Fruit fly (Drosophila melanogaster) whole organism, embryonic: ENCODE measurements around the gene CG5776.

ENCODE experiments used
- Ada2b ChIP-seq: fragments of 200-800 bp; sonication (Bioruptor generic); IDR thresholded peaks from 2 replicates; pipeline ENCODE4 v1.3.6; 2022; ENCODE audit warnings: missing biosample characterization, missing genetic modification characterization
- Atf6 ChIP-seq: fragments of 200-800 bp; sonication (Bioruptor generic); IDR thresholded peaks from 2 replicates; pipeline ENCODE4 v1.3.6; 2022; ENCODE audit warnings: missing biosample characterization, missing genetic modification characterization
- Blimp-1 ChIP-seq: fragments of 200-800 bp; sonication (Bioruptor generic); optimal IDR thresholded peaks from 3 replicates; lab custom pipeline; 2018; ENCODE audit warnings: missing biosample characterization, missing genetic modification characterization, mild to moderate bottlenecking, moderate library complexity, missing genetic modification reagents
- CG11093 ChIP-seq: fragments of 200-800 bp; sonication (Bioruptor generic); IDR thresholded peaks from 3 replicates; pipeline ENCODE4 v1.3.6; 2022; ENCODE audit warnings: missing biosample characterization, missing genetic modification characterization
- CG11456 ChIP-seq: fragments of 200-800 bp; sonication (Bioruptor generic); IDR thresholded peaks from 3 replicates; pipeline ENCODE4 v1.3.6; 2022; ENCODE audit warnings: missing biosample characterization, missing genetic modification characterization
- CG12071 ChIP-seq: fragments of 200-800 bp; sonication (Bioruptor generic); optimal IDR thresholded peaks from 3 replicates; lab custom pipeline; 2018; ENCODE audit warnings: missing biosample characterization, mild to moderate bottlenecking, missing genetic modification characterization
- CG14710 ChIP-seq: fragments of 200-800 bp; sonication (Bioruptor generic); optimal IDR thresholded peaks from 3 replicates; lab custom pipeline; 2019; ENCODE audit warnings: missing biosample characterization, mild to moderate bottlenecking, missing genetic modification characterization, moderate library complexity
- CG15011 ChIP-seq: fragments of 200-800 bp; sonication (Bioruptor generic); optimal IDR thresholded peaks from 3 replicates; lab custom pipeline; 2018; ENCODE audit warnings: missing biosample characterization, mild to moderate bottlenecking, missing genetic modification characterization
- CG15073 ChIP-seq: fragments of 200-800 bp; sonication (Bioruptor generic); optimal IDR thresholded peaks from 2 replicates; lab custom pipeline; 2016; ENCODE audit warnings: missing biosample characterization, missing genetic modification characterization
- CG15479 ChIP-seq: fragments of 200-800 bp; sonication (Bioruptor generic); optimal IDR thresholded peaks from 3 replicates; lab custom pipeline; 2019; ENCODE audit warnings: missing biosample characterization, mild to moderate bottlenecking, missing genetic modification characterization, moderate library complexity
- CG17186 ChIP-seq: fragments of 200-800 bp; sonication (Bioruptor generic); optimal IDR thresholded peaks from 3 replicates; lab custom pipeline; 2017; ENCODE audit warnings: missing biosample characterization, missing genetic modification reagents, missing genetic modification characterization
- CG17802 ChIP-seq: fragments of 200-800 bp; sonication (Bioruptor generic); optimal IDR thresholded peaks from 2 replicates; lab custom pipeline; 2018; ENCODE audit warnings: missing biosample characterization, mild to moderate bottlenecking, missing genetic modification characterization, moderate library complexity
- CG18476 ChIP-seq: fragments of 200-800 bp; sonication (Bioruptor generic); optimal IDR thresholded peaks from 2 replicates; lab custom pipeline; 2016; ENCODE audit warnings: missing biosample characterization, mild to moderate bottlenecking, missing genetic modification characterization
- CG18764 ChIP-seq: fragments of 200-800 bp; sonication (Bioruptor generic); optimal IDR thresholded peaks from 3 replicates; lab custom pipeline; 2016; ENCODE audit warnings: missing biosample characterization, missing genetic modification characterization
- CG2129 ChIP-seq: fragments of 200-800 bp; sonication (Bioruptor generic); IDR thresholded peaks from 2 replicates; pipeline ENCODE4 v1.3.6; 2022; ENCODE audit warnings: missing biosample characterization, missing genetic modification characterization; ENCODE audit not compliant: partially characterized antibody
- CG2875 ChIP-seq: fragments of 200-800 bp; sonication (Bioruptor generic); optimal IDR thresholded peaks from 2 replicates; lab custom pipeline; 2017; ENCODE audit warnings: missing biosample characterization, mild to moderate bottlenecking, missing genetic modification characterization, missing genetic modification reagents
- CG33213 ChIP-seq: fragments of 200-800 bp; sonication (Bioruptor generic); optimal IDR thresholded peaks from 3 replicates; lab custom pipeline; 2016; ENCODE audit warnings: missing biosample characterization, missing genetic modification characterization
- CG34422 ChIP-seq: fragments of 200-800 bp; sonication (Bioruptor generic); IDR thresholded peaks from 3 replicates; pipeline ENCODE4 v1.3.6; 2022; ENCODE audit warnings: missing biosample characterization, missing genetic modification characterization
- CG6683 ChIP-seq: fragments of 200-800 bp; sonication (Bioruptor generic); optimal IDR thresholded peaks from 2 replicates; lab custom pipeline; 2017; ENCODE audit warnings: missing biosample characterization, mild to moderate bottlenecking, missing genetic modification characterization, missing genetic modification reagents
- CG6854 ChIP-seq: fragments of 200-800 bp; sonication (Bioruptor generic); optimal IDR thresholded peaks from 3 replicates; lab custom pipeline; 2017; ENCODE audit warnings: missing biosample characterization, mild to moderate bottlenecking, missing genetic modification characterization
- CG7928 ChIP-seq: fragments of 200-800 bp; sonication (Bioruptor generic); optimal IDR thresholded peaks from 2 replicates; lab custom pipeline; 2017; ENCODE audit warnings: missing biosample characterization, mild to moderate bottlenecking, missing genetic modification characterization
- CG9817 ChIP-seq: fragments of 200-800 bp; sonication (Bioruptor generic); optimal IDR thresholded peaks from 2 replicates; lab custom pipeline; 2018; ENCODE audit warnings: missing biosample characterization, mild to moderate bottlenecking, missing genetic modification characterization, moderate library complexity
- D19A ChIP-seq: fragments of 200-800 bp; optimal IDR thresholded peaks from 3 replicates; lab custom pipeline; 2019; ENCODE audit warnings: missing biosample characterization, mild to moderate bottlenecking, missing genetic modification characterization, moderate library complexity
- Dad ChIP-seq: fragments of 200-800 bp; sonication (Bioruptor generic); optimal IDR thresholded peaks from 3 replicates; lab custom pipeline; 2016; ENCODE audit warnings: missing biosample characterization, missing genetic modification characterization
- Dek ChIP-seq: fragments of 200-800 bp; sonication (Bioruptor generic); optimal IDR thresholded peaks from 3 replicates; lab custom pipeline; 2019; ENCODE audit warnings: missing biosample characterization, mild to moderate bottlenecking, missing genetic modification characterization, moderate library complexity
- HLH4C ChIP-seq: fragments of 200-800 bp; sonication (Bioruptor generic); IDR thresholded peaks from 3 replicates; pipeline ENCODE4 v1.3.6; 2022; ENCODE audit warnings: missing biosample characterization, missing genetic modification characterization; ENCODE audit not compliant: partially characterized antibody
- Kr ChIP-seq: fragments of 200-800 bp; sonication (Bioruptor generic); optimal IDR thresholded peaks from 2 replicates; lab custom pipeline; 2017; ENCODE audit warnings: missing biosample characterization, mild to moderate bottlenecking, missing genetic modification characterization
- Oaz ChIP-seq: fragments of 200-800 bp; sonication (Bioruptor generic); IDR thresholded peaks from 2 replicates; pipeline ENCODE4 v1.3.6; 2022; ENCODE audit warnings: missing biosample characterization, missing genetic modification characterization
- Scr ChIP-seq: fragments of 200-800 bp; sonication (Bioruptor generic); IDR thresholded peaks from 2 replicates; pipeline ENCODE4 v1.3.6; 2022; ENCODE audit warnings: missing biosample characterization, missing genetic modification characterization; ENCODE audit not compliant: partially characterized antibody
- Side ChIP-seq: fragments of 200-800 bp; sonication (Bioruptor generic); optimal IDR thresholded peaks from 2 replicates; lab custom pipeline; 2016; ENCODE audit warnings: missing biosample characterization, missing genetic modification characterization
- Sox100B ChIP-seq: fragments of 200-800 bp; sonication (Bioruptor generic); optimal IDR thresholded peaks from 3 replicates; lab custom pipeline; 2018; ENCODE audit warnings: missing biosample characterization, mild to moderate bottlenecking, missing genetic modification characterization
- Taf1 ChIP-seq: fragments of 200-800 bp; sonication (Bioruptor generic); IDR thresholded peaks from 2 replicates; pipeline ENCODE4 v1.3.6; 2022; ENCODE audit warnings: missing biosample characterization, missing genetic modification characterization
- Trl ChIP-seq, 3 experiments: fragments of >200 bp in 2 of 3; fragments of 200-800 bp in 1 of 3; sonication (Bioruptor generic) in 1 of 3; optimal IDR thresholded peaks; 2 replicates in 1 of 3; 3 replicates in 2 of 3; lab custom pipeline; 2016 to 2017; ENCODE audit warnings: missing biosample characterization in 1 of 3, missing genetic modification characterization in 1 of 3
- Usf ChIP-seq: fragments of 200-800 bp; sonication (Bioruptor generic); optimal IDR thresholded peaks from 2 replicates; lab custom pipeline; 2017; ENCODE audit warnings: missing genotype, missing biosample characterization, missing genetic modification characterization
- aop ChIP-seq: fragments of 200-800 bp; sonication (Bioruptor generic); IDR thresholded peaks from 2 replicates; pipeline ENCODE4 v1.3.6; 2022; ENCODE audit warnings: missing biosample characterization, missing genetic modification characterization
- az2 ChIP-seq: fragments of 200-800 bp; sonication (Bioruptor generic); optimal IDR thresholded peaks from 3 replicates; lab custom pipeline; 2016; ENCODE audit warnings: missing biosample characterization, missing genetic modification characterization
- bigmax ChIP-seq: fragments of 200-800 bp; sonication (Bioruptor generic); optimal IDR thresholded peaks from 2 replicates; lab custom pipeline; 2018; ENCODE audit warnings: missing biosample characterization, mild to moderate bottlenecking, missing genetic modification characterization
- dan ChIP-seq: fragments of 200-800 bp; sonication (Bioruptor generic); IDR thresholded peaks from 2 replicates; pipeline ENCODE4 v1.3.6; 2022; ENCODE audit warnings: missing biosample characterization, missing genetic modification characterization
- dysf ChIP-seq: fragments of 200-800 bp; sonication (Bioruptor generic); IDR thresholded peaks from 3 replicates; pipeline ENCODE4 v1.3.6; 2022; ENCODE audit warnings: missing biosample characterization, missing genetic modification characterization
- her ChIP-seq: fragments of 200-800 bp; sonication (Bioruptor generic); optimal IDR thresholded peaks from 2 replicates; lab custom pipeline; 2016; ENCODE audit warnings: missing biosample characterization, missing genetic modification characterization
- lbe ChIP-seq: fragments of 200-800 bp; sonication (Bioruptor generic); optimal IDR thresholded peaks from 2 replicates; lab custom pipeline; 2016; ENCODE audit warnings: missing biosample characterization, mild to moderate bottlenecking, missing genetic modification characterization
- mam ChIP-seq: fragments of 200-800 bp; sonication (Bioruptor generic); optimal IDR thresholded peaks from 3 replicates; lab custom pipeline; 2016; ENCODE audit warnings: missing biosample characterization, missing genetic modification characterization
- row ChIP-seq: fragments of 200-800 bp; sonication (Bioruptor generic); IDR thresholded peaks from 3 replicates; pipeline ENCODE4 v1.3.6; 2022; ENCODE audit warnings: missing biosample characterization, missing genetic modification characterization
- sens ChIP-seq: fragments of 200-800 bp; sonication (Bioruptor generic); peaks from one replicate; lab custom pipeline; 2016; ENCODE audit warnings: missing biosample characterization, missing genetic modification characterization
- slbo ChIP-seq: fragments of 200-800 bp; sonication (Bioruptor generic); IDR thresholded peaks from 2 replicates; pipeline ENCODE4 v1.3.6; 2022; ENCODE audit warnings: missing biosample characterization, missing genetic modification characterization
- slou ChIP-seq: fragments of 200-800 bp; sonication (Bioruptor generic); optimal IDR thresholded peaks from 3 replicates; lab custom pipeline; 2016; ENCODE audit warnings: missing biosample characterization, missing genetic modification characterization
- sr ChIP-seq: fragments of 200-800 bp; sonication (Bioruptor generic); IDR thresholded peaks from 3 replicates; pipeline ENCODE4 v1.3.6; 2022; ENCODE audit warnings: missing biosample characterization, missing genetic modification characterization
- usp ChIP-seq: fragments of >200 bp; optimal IDR thresholded peaks from 2 replicates; lab custom pipeline; 2017; ENCODE audit warnings: missing biosample characterization, missing genetic modification characterization
- vvl ChIP-seq: fragments of 200-800 bp; sonication (Bioruptor generic); IDR thresholded peaks from 2 replicates; pipeline ENCODE4 v1.3.6; 2022; ENCODE audit warnings: missing biosample characterization, missing genetic modification characterization
- zf30C ChIP-seq: fragments of 200-800 bp; sonication (Bioruptor generic); optimal IDR thresholded peaks from 3 replicates; lab custom pipeline; 2018; ENCODE audit warnings: missing biosample characterization, mild to moderate bottlenecking, missing genetic modification characterization

CG5776 gene

DNA sequence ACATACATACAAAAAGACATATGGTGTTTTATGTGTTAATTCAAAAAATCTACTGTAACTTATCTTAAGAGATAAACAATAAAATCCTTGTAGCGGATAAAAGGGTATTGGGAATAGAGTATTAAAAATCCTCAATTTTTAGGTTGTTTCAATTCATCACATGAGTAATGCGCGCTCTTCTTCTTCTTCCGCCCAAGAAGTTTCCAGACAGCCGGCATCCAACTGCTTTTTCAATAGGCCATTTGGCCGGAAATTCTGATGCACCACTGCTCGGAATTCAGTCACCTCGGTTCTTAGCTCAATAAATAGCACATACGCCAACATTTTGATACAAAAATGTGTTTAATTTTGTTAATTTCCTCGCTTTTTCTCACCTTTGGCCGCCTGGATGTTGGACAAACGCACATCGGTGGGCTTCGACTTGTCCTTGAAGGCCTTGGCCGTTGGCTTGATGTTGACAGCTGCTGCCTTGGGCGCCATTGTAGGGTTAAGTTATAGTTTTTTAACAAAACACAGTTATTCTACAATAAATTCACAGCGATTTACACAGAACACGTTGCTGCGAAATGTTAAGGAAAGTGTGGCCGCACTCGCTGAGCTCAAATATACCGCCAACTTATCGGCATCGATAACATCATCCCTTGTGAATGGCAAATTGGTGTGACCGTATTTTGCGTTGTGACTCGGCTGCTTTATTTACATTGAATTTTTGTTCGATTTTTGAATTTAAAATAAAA lies 11.7 kb downstream of the CG5776 start, which contains the start of the genes CCT4 and CG6153 (continued):
- TF ChIP-seq lbe (GFP tag; lab: Kevin White, UChicago) (no peak), CG15073 (GFP tag; lab: Kevin White, UChicago) (no peak), Dad (GFP tag; lab: Kevin White, UChicago) (no peak), slou (GFP tag; lab: Kevin White, UChicago) (no peak), sens (GFP tag; lab: Kevin White, UChicago) (no peak), CG2129 (GFP tag; lab: Robert Waterston, UW) (no peak), CG7928 (GFP tag; lab: Kevin White, UChicago) (no peak), az2 (GFP tag; lab: Kevin White, UChicago) (no peak), CG17802 (tag; lab: Kevin White, UChicago) (no peak), dysf (no peak), Trl (optimal IDR thresholded peaks at IDR 0.05; lab: Kevin White, UChicago) (no peak), Trl (GFP tag; optimal IDR thresholded peaks at IDR 0.05; lab: Kevin White, UChicago) (no peak), aop (no peak), CG34422 (GFP tag; lab: Robert Waterston, UW) (peak; percentile 33; the same call in 1 of the 3 replicates), dan (GFP tag; lab: Robert Waterston, UW) (no peak), row (GFP tag; lab: Robert Waterston, UW) (no peak; the same call in 2 of the 3 replicates), CG33213 (GFP tag; lab: Kevin White, UChicago) (peak; percentile 12), CG14710 (tag; lab: Kevin White, UChicago) (peak; percentile 38), mam (GFP tag; lab: Kevin White, UChicago) (no peak), Atf6 (no peak), CG6854 (no peak), D19A (tag; lab: Kevin White, UChicago) (peak; percentile 57), Scr (GFP tag; lab: Robert Waterston, UW) (peak; percentile 38; the same call in 1 of the 2 replicates), CG12071 (no peak), Ada2b (no peak), HLH4C (no peak), Oaz (GFP tag; lab: Robert Waterston, UW) (no peak), CG11456 (GFP tag; lab: Robert Waterston, UW) (no peak), Kr (no peak), Taf1 (GFP tag; lab: Robert Waterston, UW) (no peak), CG17186 (GFP tag; lab: Kevin White, UChicago) (peak; percentile 7), CG6683 (GFP tag; lab: Kevin White, UChicago) (no peak), CG18476 (GFP tag; lab: Kevin White, UChicago) (no peak), Usf (no peak), bigmax (GFP tag; lab: Kevin White, UChicago) (no peak), zf30C (GFP tag; lab: Kevin White, UChicago) (no peak), Dek (tag; lab: Kevin White, UChicago) (no peak), CG11093 (GFP tag; lab: Robert Waterston, UW) (no peak), Sox100B (GFP tag; lab: Kevin White, UChicago) (no peak), slbo (GFP tag; lab: Robert Waterston, UW) (no peak), Side (no peak), Blimp-1 (GFP tag; lab: Kevin White, UChicago) (no peak), CG15479 (GFP tag; lab: Kevin White, UChicago) (no peak), her (GFP tag; lab: Kevin White, UChicago) (no peak), vvl (peak; percentile 22; the same call in 1 of the 2 replicates), CG2875 (GFP tag; lab: Kevin White, UChicago) (no peak), CG18764 (no peak), sr (GFP tag; lab: Robert Waterston, UW) (no peak), usp (GFP tag; lab: Kevin White, UChicago) (no peak), CG15011 (GFP tag; lab: Kevin White, UChicago) (no peak), CG9817 (tag; lab: Kevin White, UChicago) (no peak)
